Worm (Caenorhabditis elegans) whole organism, L4 larva: ENCODE measurements around the gene ccep-97.

Experiments
- ama-1 ChIP-seq: fragments of 150-350 bp; optimal IDR thresholded peaks from 2 replicates; lab custom pipeline; 2014; ENCODE audit warnings: inconsistent platforms, mixed read lengths
- nhr-28 ChIP-seq: fragments of 150-350 bp; optimal IDR thresholded peaks from 2 replicates; lab custom pipeline; 2014; ENCODE audit warnings: missing biosample characterization, missing genetic modification characterization
- unc-39 ChIP-seq: sonication (generic microtip); optimal IDR thresholded peaks from 2 replicates; lab custom pipeline; 2017; ENCODE audit warnings: missing biosample characterization, missing genetic modification characterization

ce11 chrV:4813825-4814224, 4.6 kb downstream of the ccep-97 start:
- TF ChIP-seq unc-39 (tag; lab: Kevin White, UChicago): no peak
- TF ChIP-seq ama-1 (lab: Kevin White, UChicago): no peak
- no peak for TF ChIP-seq nhr-28
